Worm (Caenorhabditis elegans) whole organism, early embryonic: ENCODE measurements around the gene ZK930.2.

ENCODE experiments used
- aly-1 ChIP-seq: sonication (generic microtip); optimal IDR thresholded peaks from 2 replicates; lab custom pipeline; 2016; ENCODE audit warnings: missing genetic modification characterization, missing compliant biosample characterization
- ama-1 ChIP-seq: fragments of 150-350 bp; optimal IDR thresholded peaks from 2 replicates; lab custom pipeline; 2014
- ets-7 ChIP-seq: sonication (generic microtip); optimal IDR thresholded peaks from 2 replicates; lab custom pipeline; 2016; ENCODE audit warnings: missing genotype, missing genetic modification characterization, missing compliant biosample characterization
- flt-1 ChIP-seq: fragments of 200-800 bp; sonication (Bioruptor generic); IDR thresholded peaks from 2 replicates; pipeline ENCODE4 v1.3.6; 2022; ENCODE audit warnings: missing genetic modification characterization, missing compliant biosample characterization
- hmbx-1 ChIP-seq: sonication (generic microtip); optimal IDR thresholded peaks from 2 replicates; lab custom pipeline; 2016; ENCODE audit warnings: mild to moderate bottlenecking, missing genetic modification characterization, missing compliant biosample characterization
- hnd-1 ChIP-seq: sonication (generic microtip); optimal IDR thresholded peaks from 2 replicates; lab custom pipeline; 2016; ENCODE audit warnings: missing genetic modification characterization, missing compliant biosample characterization
- sea-1 ChIP-seq: fragments of 200-800 bp; sonication (Bioruptor generic); conservative IDR thresholded peaks from 2 replicates; pipeline ENCODE4 v1.3.6; 2022; ENCODE audit warnings: missing genetic modification characterization, missing compliant biosample characterization

DNA sequence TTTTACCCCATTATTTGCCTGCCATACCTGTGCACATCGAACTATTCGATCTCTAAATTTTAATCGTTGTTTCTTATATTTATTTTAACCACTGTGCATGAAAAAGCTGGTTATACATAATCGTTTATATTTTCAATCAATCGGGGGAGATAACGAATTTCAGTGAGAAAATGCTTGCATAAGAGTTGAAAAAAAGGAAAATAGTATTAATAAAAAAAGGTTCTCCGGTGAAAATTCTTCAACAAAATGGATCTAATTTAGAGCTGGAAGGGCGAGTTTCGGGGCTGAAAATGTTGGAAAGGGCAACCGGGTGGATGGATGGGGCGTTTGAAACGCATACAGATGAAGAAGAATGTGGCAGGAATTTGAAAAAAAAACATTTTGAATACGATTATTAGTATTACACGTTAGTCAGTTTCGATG is 24.3 kb upstream of the ZK930.2 start:
- TF ChIP-seq hnd-1 (tag; lab: Kevin White, UChicago), result no peak
- no peak for TF ChIP-seq ama-1 (lab: Kevin White, UChicago)
- TF ChIP-seq hmbx-1 (tag; lab: Kevin White, UChicago), result no peak
- no peak for TF ChIP-seq ets-7 (tag; lab: Kevin White, UChicago)
- TF ChIP-seq sea-1 (GFP tag; lab: Robert Waterston, UW), result no peak
- no peak for TF ChIP-seq flt-1
- TF ChIP-seq aly-1 (tag; lab: Kevin White, UChicago), result no peak
